Fruit fly (Drosophila melanogaster): ENCODE results near the gene hyx.

Gene hyx

DNA sequence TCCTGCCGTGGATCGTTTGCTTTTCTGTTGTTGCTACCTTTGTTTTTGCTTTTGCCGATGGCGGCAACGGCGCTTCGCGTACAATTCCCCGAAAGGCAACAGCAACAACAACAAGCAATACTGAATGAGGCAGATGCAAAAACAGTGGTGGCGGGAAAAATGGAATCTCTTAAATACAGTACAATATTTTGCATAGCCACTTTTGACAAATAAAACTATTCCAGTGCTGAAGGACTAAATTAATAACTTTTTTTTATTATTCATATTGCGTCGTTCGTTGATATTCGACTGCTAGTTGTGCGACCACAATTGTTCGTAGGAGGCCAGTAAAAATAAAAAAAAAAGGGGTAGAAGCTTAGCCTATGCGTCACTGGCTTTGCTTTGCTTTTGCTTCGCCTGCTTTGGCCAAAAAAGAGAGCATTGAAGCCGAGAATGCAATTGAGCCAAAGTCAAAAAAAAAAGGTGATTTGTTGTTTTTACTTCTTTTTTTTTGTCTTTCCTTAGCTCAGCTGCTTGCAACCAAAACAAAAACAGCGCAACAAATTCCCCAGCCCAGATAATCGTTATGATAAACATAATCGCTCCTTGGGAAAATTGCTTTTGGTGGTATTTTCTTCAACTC, 6.7 kb upstream of the hyx start (continued):
- TF ChIP-seq HLH3B (GFP tag; IDR thresholded peaks at IDR 0.05) (peak; percentile 92), CG12155 (GFP tag; optimal IDR thresholded peaks at IDR 0.05) (peak; percentile 79), CG15073 (GFP tag; optimal IDR thresholded peaks at IDR 0.05) (peak; percentile 62), Ada2b (GFP tag; IDR thresholded peaks at IDR 0.05) (peak; percentile 89), dm (GFP tag; optimal IDR thresholded peaks at IDR 0.05) (peak; percentile 58), CG11696 (GFP tag; IDR thresholded peaks at IDR 0.05) (peak; percentile 98), Hmx (GFP tag; optimal IDR thresholded peaks at IDR 0.05) (peak; percentile 53), CG8089 (GFP tag; optimal IDR thresholded peaks at IDR 0.05) (peak; percentile 73), CG12744 (GFP tag; optimal IDR thresholded peaks at IDR 0.05) (peak; percentile 44), CG8388 (GFP tag; optimal IDR thresholded peaks at IDR 0.05) (peak; percentile 83), HLHmδ (GFP tag; optimal IDR thresholded peaks at IDR 0.05) (no peak), CG2120 (GFP tag; optimal IDR thresholded peaks at IDR 0.05) (peak; percentile 92), ken (GFP tag; IDR thresholded peaks at IDR 0.05) (peak; percentile 90), CG18011 (GFP tag; optimal IDR thresholded peaks at IDR 0.05) (peak; percentile 70), bab2 (GFP tag; optimal IDR thresholded peaks at IDR 0.05) (peak; percentile 70), TFAM (GFP tag; optimal IDR thresholded peaks at IDR 0.05) (peak; percentile 14), cas (GFP tag; IDR thresholded peaks at IDR 0.05) (peak; percentile 71), CG7556 (GFP tag; optimal IDR thresholded peaks at IDR 0.05) (peak; percentile 88), MBD-R2 (GFP tag; IDR thresholded peaks at IDR 0.05) (peak; percentile 85), sug (tag; optimal IDR thresholded peaks at IDR 0.05) (peak; percentile 36), CG14667 (GFP tag; IDR thresholded peaks at IDR 0.05) (peak; percentile 87), jigr1 (GFP tag; IDR thresholded peaks at IDR 0.05) (peak; percentile 66; the same call in 1 of the 3 replicates), CG16815 (GFP tag; optimal IDR thresholded peaks at IDR 0.05) (peak; percentile 57), Ets65A (GFP tag) (peak; percentile 85), gfzf (GFP tag; optimal IDR thresholded peaks at IDR 0.05) (no peak), CG8359 (GFP tag; optimal IDR thresholded peaks at IDR 0.05; ENCODE audit: borderline replicate concordance) (no peak), CG7839 (tag; optimal IDR thresholded peaks at IDR 0.05) (peak; percentile 86), CG3847 (GFP tag; IDR thresholded peaks at IDR 0.05) (peak; percentile 86), ranshi (GFP tag; IDR thresholded peaks at IDR 0.05) (peak; percentile 93), CG11247 (GFP tag; IDR thresholded peaks at IDR 0.05) (peak; percentile 78), Bdp1 (GFP tag; optimal IDR thresholded peaks at IDR 0.05) (peak; percentile 72), CG10654 (GFP tag; optimal IDR thresholded peaks at IDR 0.05) (peak; percentile 81), Hr51 (GFP tag; optimal IDR thresholded peaks at IDR 0.05) (peak; percentile 72 to 91), peb (GFP tag; IDR thresholded peaks at IDR 0.05) (peak; percentile 84), CG18619 (GFP tag; optimal IDR thresholded peaks at IDR 0.05) (peak; percentile 81), CG7987 (GFP tag; optimal IDR thresholded peaks at IDR 0.05) (peak; percentile 77), CG10565 (GFP tag; optimal IDR thresholded peaks at IDR 0.05) (peak; percentile 42), dan (GFP tag; IDR thresholded peaks at IDR 0.05) (no peak), CG10321 (GFP tag; IDR thresholded peaks at IDR 0.05) (peak; percentile 60; the same call in 1 of the 2 replicates), bbx (GFP tag; IDR thresholded peaks at IDR 0.05; ENCODE audit: partially characterized antibody) (no peak), h (optimal IDR thresholded peaks at IDR 0.05) (no peak), CG12104 (GFP tag; optimal IDR thresholded peaks at IDR 0.05) (peak; percentile 76), CG11723 (GFP tag; optimal IDR thresholded peaks at IDR 0.05) (peak; percentile 71), pum (GFP tag; optimal IDR thresholded peaks at IDR 0.05) (peak; percentile 82), inv (GFP tag; IDR thresholded peaks at IDR 0.05; ENCODE audit: partially characterized antibody) (no peak), CG15514 (GFP tag; optimal IDR thresholded peaks at IDR 0.05) (peak; percentile 75), BtbVII (GFP tag; optimal IDR thresholded peaks at IDR 0.05) (peak; percentile 85), Abd-B (GFP tag; optimal IDR thresholded peaks at IDR 0.05) (peak; percentile 75), prd (optimal IDR thresholded peaks at IDR 0.05) (no peak), prd (GFP tag; IDR thresholded peaks at IDR 0.05) (peak; percentile 90), ase (GFP tag; IDR thresholded peaks at IDR 0.05) (peak; percentile 89)
